Worm (Caenorhabditis elegans) whole organism, L3 larva: ENCODE data around the gene ctsa-2.

Experiments used
- jun-1 ChIP-seq: fragments of 150-350 bp; optimal IDR thresholded peaks from 2 replicates; lab custom pipeline; 2014; ENCODE audit warnings: missing biosample characterization, missing genetic modification reagents, missing genetic modification characterization
- tbx-2 ChIP-seq: sonication (generic microtip); optimal IDR thresholded peaks from 2 replicates; lab custom pipeline; 2016; ENCODE audit warnings: mild to moderate bottlenecking, missing genetic modification characterization, missing compliant biosample characterization

DNA sequence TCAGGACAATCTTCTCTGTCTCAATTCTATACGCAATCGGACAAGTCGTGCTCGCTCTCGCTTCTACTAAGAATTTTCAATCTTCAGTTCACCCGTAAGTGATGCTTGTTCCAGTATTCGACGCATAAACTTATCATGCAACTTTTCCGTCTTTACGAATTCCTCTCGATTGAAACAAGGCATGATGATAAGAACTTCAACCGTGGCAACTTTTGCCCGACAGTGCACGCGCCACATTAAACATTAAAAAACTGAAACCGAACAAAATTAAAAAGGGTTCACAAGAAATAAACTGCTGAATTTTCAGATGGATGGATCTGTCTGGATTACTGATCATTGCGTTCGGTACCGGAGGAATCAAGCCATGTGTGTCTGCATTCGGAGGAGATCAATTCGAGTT is 28.1 kb upstream of the ctsa-2 start:
- no peak for TF ChIP-seq tbx-2 (tag; lab: Kevin White, UChicago)
- TF ChIP-seq jun-1 (tag; lab: Kevin White, UChicago), result no peak
